Worm (Caenorhabditis elegans) whole organism, L3 larva: Measurements from ENCODE around the gene F38B7.10.
A peak's percentile ranks its signal among the peaks of the same experiment; 100 is the strongest.

Source experiments
- ceh-16 ChIP-seq: sonication (generic microtip); optimal IDR thresholded peaks from 2 replicates; lab custom pipeline; 2017; ENCODE audit warnings: missing biosample characterization, missing genetic modification characterization
- mdl-1 ChIP-seq: fragments of 150-350 bp; optimal IDR thresholded peaks from 2 replicates; lab custom pipeline; 2014; ENCODE audit warnings: missing biosample characterization, missing genetic modification characterization
- nhr-11 ChIP-seq: fragments of 150-350 bp; optimal IDR thresholded peaks from 2 replicates; lab custom pipeline; 2014; ENCODE audit warnings: missing biosample characterization, missing genetic modification characterization
- nhr-25 ChIP-seq: sonication (generic microtip); optimal IDR thresholded peaks from 2 replicates; lab custom pipeline; 2017; ENCODE audit warnings: missing biosample characterization, missing genetic modification characterization
- zag-1 ChIP-seq: fragments of 150-350 bp; optimal IDR thresholded peaks from 2 replicates; lab custom pipeline; 2014; ENCODE audit warnings: missing biosample characterization, missing genetic modification characterization

DNA sequence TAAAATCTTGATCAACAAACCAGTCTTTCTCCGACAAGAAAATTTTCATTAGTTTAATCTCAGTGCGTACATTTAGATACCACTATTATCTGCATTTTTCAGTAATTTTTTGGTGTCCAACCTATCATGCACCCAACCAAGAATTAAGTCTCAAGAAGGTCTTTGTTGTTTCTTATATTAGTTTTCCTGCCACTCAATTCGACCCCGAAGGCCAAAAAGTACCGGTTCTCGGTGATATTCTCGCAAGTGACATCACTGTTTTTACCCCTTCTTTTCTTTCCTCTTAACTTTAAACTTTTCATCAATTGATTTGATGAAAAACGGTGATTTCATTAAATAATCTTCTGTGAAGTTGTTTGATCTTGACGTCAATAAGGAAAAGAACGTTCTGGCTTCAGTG, 1.8 kb upstream of the F38B7.10 start, which contains the start of gene F38B7.2:
- peak; percentile 76 for TF ChIP-seq nhr-25 (tag; lab: Kevin White, UChicago)
- no peak for TF ChIP-seq nhr-11
- TF ChIP-seq zag-1 (tag; lab: Kevin White, UChicago): no peak
- no peak for TF ChIP-seq ceh-16 (tag; lab: Kevin White, UChicago)
- TF ChIP-seq mdl-1 (tag; lab: Kevin White, UChicago): no peak
